Worm (Caenorhabditis elegans): Measurements from ENCODE around the gene saeg-1.

ce11 chrV:10894601-10895000 lies 29.1 kb upstream of the saeg-1 start, which contains the start of the genes F32D8.14 and F32D8.5:
- TF ChIP-seq sptf-1 (tag; optimal IDR thresholded peaks at IDR 0.05) (no peak), pax-3 (tag; optimal IDR thresholded peaks at IDR 0.05) (peak; percentile 79), isw-1 (GFP tag; IDR thresholded peaks at IDR 0.05) (peak; percentile 61), nhr-237 (tag; optimal IDR thresholded peaks at IDR 0.05) (peak; percentile 27), nhr-77 (tag; optimal IDR thresholded peaks at IDR 0.05) (peak; percentile 67), ztf-4 (tag; optimal IDR thresholded peaks at IDR 0.05) (peak; percentile 82)
